Worm (Caenorhabditis elegans): ENCODE results near the gene srh-203.

DNA sequence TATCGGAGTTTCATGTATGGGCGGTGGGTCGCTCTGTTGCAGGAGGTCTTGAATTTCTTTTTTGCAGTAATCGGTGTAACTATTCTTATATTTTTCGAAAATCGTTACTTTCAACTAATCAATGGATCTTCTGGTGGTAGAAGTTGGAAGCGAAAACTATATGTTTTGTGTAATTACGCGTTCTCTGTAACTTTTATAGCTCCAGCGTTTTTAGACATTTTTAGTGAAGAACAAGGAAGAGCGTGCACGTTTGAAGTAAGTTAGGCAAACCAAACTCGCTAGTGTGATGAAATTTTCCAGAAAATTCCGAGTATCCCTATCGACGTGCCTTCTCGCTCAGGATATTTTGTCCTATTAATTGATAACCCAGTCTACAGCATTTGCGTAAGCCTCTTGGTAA is 16.7 kb downstream of the srh-203 start, which contains the start of gene srh-154:
- no peak for TF ChIP-seq dmd-4 (tag; optimal IDR thresholded peaks at IDR 0.05)
- TF ChIP-seq R02D3.7 (tag; optimal IDR thresholded peaks at IDR 0.05): no peak
- no peak for TF ChIP-seq nhr-25 (tag; optimal IDR thresholded peaks at IDR 0.05)
- no peak for TF ChIP-seq skn-1 (tag; optimal IDR thresholded peaks at IDR 0.05)
